Fruit fly (Drosophila melanogaster) whole organism, embryonic: Measurements from ENCODE around the gene Gen.

Experiments
- Ada2b ChIP-seq: fragments of 200-800 bp; sonication (Bioruptor generic); IDR thresholded peaks from 2 replicates; pipeline ENCODE4 v1.3.6; 2022; ENCODE audit warnings: missing biosample characterization, missing genetic modification characterization
- CG10959 ChIP-seq: fragments of 200-800 bp; sonication (Bioruptor generic); IDR thresholded peaks from 2 replicates; pipeline ENCODE4 v1.3.6; 2022; ENCODE audit warnings: missing biosample characterization, missing genetic modification characterization
- CG11247 ChIP-seq: fragments of 200-800 bp; sonication (Bioruptor generic); IDR thresholded peaks from 2 replicates; pipeline ENCODE4 v1.3.6; 2022; ENCODE audit warnings: missing biosample characterization, missing genetic modification characterization
- CG11398 ChIP-seq: fragments of 200-800 bp; sonication (Bioruptor generic); optimal IDR thresholded peaks from 2 replicates; lab custom pipeline; 2016; ENCODE audit warnings: missing biosample characterization, missing genetic modification characterization
- CG12942 ChIP-seq: fragments of 200-800 bp; sonication (Bioruptor generic); optimal IDR thresholded peaks from 3 replicates; lab custom pipeline; 2016; ENCODE audit warnings: missing biosample characterization, missing genetic modification characterization
- CG14441 ChIP-seq: fragments of 200-800 bp; sonication (Bioruptor generic); IDR thresholded peaks from 2 replicates; pipeline ENCODE4 v1.3.6; 2022; ENCODE audit warnings: missing biosample characterization, missing genetic modification characterization
- CG14965 ChIP-seq: fragments of 200-800 bp; sonication (Bioruptor generic); optimal IDR thresholded peaks from 2 replicates; lab custom pipeline; 2016; ENCODE audit warnings: missing biosample characterization, missing genetic modification characterization, borderline replicate concordance
- CG15073 ChIP-seq: fragments of 200-800 bp; sonication (Bioruptor generic); optimal IDR thresholded peaks from 2 replicates; lab custom pipeline; 2016; ENCODE audit warnings: missing biosample characterization, missing genetic modification characterization
- CG1603 ChIP-seq: fragments of 200-800 bp; sonication (Bioruptor generic); optimal IDR thresholded peaks from 2 replicates; lab custom pipeline; 2019; ENCODE audit warnings: missing biosample characterization, mild to moderate bottlenecking, missing genetic modification characterization, moderate library complexity
- CG17361 ChIP-seq: fragments of 200-800 bp; sonication (Bioruptor generic); IDR thresholded peaks from 3 replicates; pipeline ENCODE4 v1.3.6; 2022; ENCODE audit warnings: missing biosample characterization, missing genetic modification characterization
- CG18476 ChIP-seq: fragments of 200-800 bp; sonication (Bioruptor generic); optimal IDR thresholded peaks from 2 replicates; lab custom pipeline; 2016; ENCODE audit warnings: missing biosample characterization, mild to moderate bottlenecking, missing genetic modification characterization
- CG4820 ChIP-seq: fragments of 200-800 bp; sonication (Bioruptor generic); optimal IDR thresholded peaks from 3 replicates; lab custom pipeline; 2016; ENCODE audit warnings: missing biosample characterization, missing genetic modification characterization
- CG6689 ChIP-seq: fragments of 200-800 bp; sonication (Bioruptor generic); IDR thresholded peaks from 2 replicates; pipeline ENCODE4 v1.3.6; 2022; ENCODE audit warnings: missing biosample characterization, missing genetic modification characterization
- CG7745 ChIP-seq: fragments of 200-800 bp; sonication (Bioruptor generic); optimal IDR thresholded peaks from 2 replicates; lab custom pipeline; 2018; ENCODE audit warnings: missing biosample characterization, mild to moderate bottlenecking, missing genetic modification characterization, moderate library complexity
- CG7786 ChIP-seq: fragments of 200-800 bp; sonication (Bioruptor generic); optimal IDR thresholded peaks from 2 replicates; lab custom pipeline; 2016; ENCODE audit warnings: missing biosample characterization, missing genetic modification characterization
- CG8281 ChIP-seq: fragments of 200-800 bp; sonication (Bioruptor generic); optimal IDR thresholded peaks from 2 replicates; lab custom pipeline; 2018; ENCODE audit warnings: missing biosample characterization, mild to moderate bottlenecking, missing genetic modification characterization, moderate library complexity
- CG9817 ChIP-seq: fragments of 200-800 bp; sonication (Bioruptor generic); optimal IDR thresholded peaks from 2 replicates; lab custom pipeline; 2018; ENCODE audit warnings: missing biosample characterization, mild to moderate bottlenecking, missing genetic modification characterization, moderate library complexity
- Deaf1 ChIP-seq: fragments of 200-800 bp; optimal IDR thresholded peaks from 3 replicates; lab custom pipeline; 2019; ENCODE audit warnings: missing biosample characterization, mild to moderate bottlenecking, missing genetic modification characterization, moderate library complexity
- Doc2 ChIP-seq: fragments of 200-800 bp; sonication (Bioruptor generic); IDR thresholded peaks from 2 replicates; pipeline ENCODE4 v1.3.6; 2022; ENCODE audit warnings: missing biosample characterization, missing genetic modification characterization
- Fer1 ChIP-seq: fragments of 200-800 bp; sonication (Bioruptor generic); optimal IDR thresholded peaks from 2 replicates; lab custom pipeline; 2017; ENCODE audit warnings: missing biosample characterization, mild to moderate bottlenecking, missing genetic modification characterization
- HLH3B ChIP-seq: fragments of 200-800 bp; sonication (Bioruptor generic); IDR thresholded peaks from 2 replicates; pipeline ENCODE4 v1.3.6; 2022; ENCODE audit warnings: missing biosample characterization, missing genetic modification characterization
- NK7.1 ChIP-seq: fragments of 200-800 bp; sonication (Bioruptor generic); optimal IDR thresholded peaks from 3 replicates; lab custom pipeline; 2016; ENCODE audit warnings: missing biosample characterization, missing genetic modification characterization
- NfI ChIP-seq: fragments of 200-800 bp; sonication (Bioruptor generic); optimal IDR thresholded peaks from 3 replicates; lab custom pipeline; 2018; ENCODE audit warnings: missing biosample characterization, mild to moderate bottlenecking, missing genetic modification characterization, moderate library complexity
- Oli ChIP-seq: fragments of 200-800 bp; sonication (Bioruptor generic); optimal IDR thresholded peaks from 2 replicates; lab custom pipeline; 2018; ENCODE audit warnings: missing biosample characterization, mild to moderate bottlenecking, missing genetic modification characterization, moderate library complexity
- Sry-δ ChIP-seq: fragments of 200-800 bp; sonication (Bioruptor generic); optimal IDR thresholded peaks from 2 replicates; lab custom pipeline; 2016; ENCODE audit warnings: missing biosample characterization, missing genetic modification characterization
- Ssrp ChIP-seq: fragments of 200-800 bp; sonication (Bioruptor generic); optimal IDR thresholded peaks from 2 replicates; lab custom pipeline; 2018; ENCODE audit warnings: missing biosample characterization, mild to moderate bottlenecking, missing genetic modification characterization, moderate library complexity
- ato ChIP-seq: fragments of 200-800 bp; sonication (Bioruptor generic); IDR thresholded peaks from 2 replicates; pipeline ENCODE4 v1.3.6; 2022; ENCODE audit warnings: missing biosample characterization, missing genetic modification characterization; ENCODE audit not compliant: partially characterized antibody
- az2 ChIP-seq: fragments of 200-800 bp; sonication (Bioruptor generic); optimal IDR thresholded peaks from 3 replicates; lab custom pipeline; 2016; ENCODE audit warnings: missing biosample characterization, missing genetic modification characterization
- chinmo ChIP-seq: fragments of 200-800 bp; sonication (Bioruptor generic); IDR thresholded peaks from 4 replicates; pipeline ENCODE4 v1.3.6; 2022; ENCODE audit warnings: missing biosample characterization, missing genetic modification characterization; ENCODE audit not compliant: partially characterized antibody
- crol ChIP-seq: fragments of 200-800 bp; sonication (Bioruptor generic); IDR thresholded peaks from 2 replicates; pipeline ENCODE4 v1.3.6; 2022; ENCODE audit warnings: missing biosample characterization, missing genetic modification characterization
- dimm ChIP-seq: fragments of 200-800 bp; sonication (Bioruptor generic); IDR thresholded peaks from 2 replicates; pipeline ENCODE4 v1.3.6; 2022; ENCODE audit warnings: missing biosample characterization, missing genetic modification characterization
- dmrt99B ChIP-seq: fragments of 200-800 bp; sonication (Bioruptor generic); optimal IDR thresholded peaks from 2 replicates; lab custom pipeline; 2018; ENCODE audit warnings: missing biosample characterization, mild to moderate bottlenecking, missing genetic modification characterization, moderate library complexity
- ftz-f1 ChIP-seq: fragments of 200-800 bp; sonication (Bioruptor generic); optimal IDR thresholded peaks from 2 replicates; lab custom pipeline; 2016; ENCODE audit warnings: missing biosample characterization, missing genetic modification characterization
- fu2 ChIP-seq: fragments of 200-800 bp; sonication (Bioruptor generic); optimal IDR thresholded peaks from 2 replicates; lab custom pipeline; 2016; ENCODE audit warnings: missing biosample characterization, missing genetic modification characterization
- hkb ChIP-seq, 2 experiments: fragments of 200-800 bp in 1 of 2; fragments of >200 bp in 1 of 2; sonication (Bioruptor generic) in 1 of 2; IDR thresholded peaks in 1 of 2; optimal IDR thresholded peaks in 1 of 2; 2 replicates each; pipeline versions ENCODE4 v1.3.6 to Lab custom; 2017 to 2022; ENCODE audit warnings: missing biosample characterization in 1 of 2, missing genetic modification characterization in 1 of 2
- klu ChIP-seq: fragments of 200-800 bp; sonication (Bioruptor generic); IDR thresholded peaks from 2 replicates; pipeline ENCODE4 v1.3.6; 2022; ENCODE audit warnings: missing biosample characterization, missing genetic modification characterization
- lab ChIP-seq: fragments of 200-800 bp; sonication (Bioruptor generic); optimal IDR thresholded peaks from 3 replicates; lab custom pipeline; 2017; ENCODE audit warnings: missing biosample characterization, missing genetic modification characterization, mild to moderate bottlenecking, moderate library complexity, missing genetic modification reagents
- lmd ChIP-seq: fragments of 200-800 bp; sonication (Bioruptor generic); IDR thresholded peaks from 2 replicates; pipeline ENCODE4 v1.3.6; 2022; ENCODE audit warnings: missing biosample characterization, missing genetic modification characterization
- mam ChIP-seq: fragments of 200-800 bp; sonication (Bioruptor generic); optimal IDR thresholded peaks from 3 replicates; lab custom pipeline; 2016; ENCODE audit warnings: missing biosample characterization, missing genetic modification characterization
- org-1 ChIP-seq: fragments of 200-800 bp; sonication (Bioruptor generic); optimal IDR thresholded peaks from 2 replicates; lab custom pipeline; 2017; ENCODE audit warnings: missing biosample characterization, missing genetic modification characterization
- prd ChIP-seq, 3 experiments: fragments of >200 bp in 2 of 3; fragments of 200-800 bp in 1 of 3; sonication (Bioruptor generic) in 1 of 3; optimal IDR thresholded peaks in 2 of 3; IDR thresholded peaks in 1 of 3; 2 replicates in 2 of 3; 3 replicates in 1 of 3; pipeline versions ENCODE4 v1.3.6 to Lab custom; 2017 to 2022; ENCODE audit warnings: missing biosample characterization in 1 of 3, missing genetic modification characterization in 1 of 3
- ro ChIP-seq: fragments of 200-800 bp; sonication (Bioruptor generic); IDR thresholded peaks from 2 replicates; pipeline ENCODE4 v1.3.6; 2022; ENCODE audit warnings: missing biosample characterization, missing genetic modification characterization
- slbo ChIP-seq: fragments of 200-800 bp; sonication (Bioruptor generic); IDR thresholded peaks from 2 replicates; pipeline ENCODE4 v1.3.6; 2022; ENCODE audit warnings: missing biosample characterization, missing genetic modification characterization
- tio ChIP-seq: fragments of 200-800 bp; sonication (Bioruptor generic); optimal IDR thresholded peaks from 2 replicates; lab custom pipeline; 2017; ENCODE audit warnings: missing biosample characterization, missing genetic modification characterization, inconsistent platforms
- tup ChIP-seq: fragments of 200-800 bp; sonication (Bioruptor generic); optimal IDR thresholded peaks from 2 replicates; lab custom pipeline; 2016; ENCODE audit warnings: missing biosample characterization, mild to moderate bottlenecking, missing genetic modification characterization, moderate library complexity
- zen ChIP-seq: fragments of 200-800 bp; sonication (Bioruptor generic); optimal IDR thresholded peaks from 3 replicates; lab custom pipeline; 2018; ENCODE audit warnings: missing biosample characterization, mild to moderate bottlenecking, missing genetic modification characterization, moderate library complexity
- zfh2 ChIP-seq: fragments of 200-800 bp; sonication (Bioruptor generic); optimal IDR thresholded peaks from 2 replicates; lab custom pipeline; 2016; ENCODE audit warnings: missing biosample characterization, missing genetic modification characterization

The Gen gene

DNA sequence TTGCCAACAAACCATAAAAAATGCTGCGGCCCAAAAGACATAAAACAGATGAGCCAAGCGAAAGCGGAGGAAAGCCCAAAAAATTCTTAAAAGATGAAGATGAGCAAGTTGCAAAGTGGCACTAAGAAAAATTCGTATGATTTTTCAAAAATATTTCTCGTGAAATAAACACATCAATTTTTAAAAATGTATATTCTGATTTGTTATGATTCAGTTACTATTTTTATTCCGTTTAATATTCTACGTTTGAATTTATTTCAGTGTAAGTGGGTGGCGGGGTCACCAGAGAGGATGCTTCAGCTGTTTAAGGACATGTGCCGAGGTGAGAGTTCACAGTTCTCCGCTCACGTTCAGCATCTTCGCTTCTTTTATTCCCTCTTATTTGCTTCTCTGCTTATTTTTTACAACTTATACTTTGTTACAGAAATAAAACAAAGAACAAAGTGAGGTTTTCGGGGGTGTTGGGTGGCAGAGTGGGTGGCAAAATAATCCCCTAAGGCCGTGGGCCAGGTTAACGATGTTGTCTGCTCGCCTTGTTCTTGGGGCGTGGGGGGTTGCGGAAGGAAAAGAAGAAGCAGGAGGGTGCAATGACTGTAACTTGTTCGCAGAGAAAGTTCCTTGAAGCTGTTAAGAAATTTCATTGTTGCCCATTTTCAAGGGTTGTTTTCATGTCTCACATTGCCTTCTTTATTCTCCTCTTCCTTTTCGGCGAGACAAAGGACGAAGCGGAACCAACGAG is 30.2 kb upstream of the Gen start (continued):
- peak; percentile 15 for TF ChIP-seq NK7.1
- TF ChIP-seq zfh2 = peak; percentile 20
- TF ChIP-seq az2 (GFP tag; lab: Kevin White, UChicago) = peak; percentile 15
- TF ChIP-seq Fer1 (GFP tag; lab: Kevin White, UChicago) = peak; percentile 78
- TF ChIP-seq tup (GFP tag; lab: Kevin White, UChicago) = no peak
- TF ChIP-seq zen (tag; lab: Kevin White, UChicago) = no peak
- 0 out of 2 replicates have a peak, but pooled peaks have one; percentile 15 for TF ChIP-seq HLH3B (GFP tag; lab: Robert Waterston, UW)
- peak; percentile 36 for TF ChIP-seq lmd (GFP tag; lab: Robert Waterston, UW)
- TF ChIP-seq chinmo = 0 out of 4 replicates have a peak, but pooled peaks have one; percentile 12
- peak; percentile 52 for TF ChIP-seq CG1603 (tag; lab: Kevin White, UChicago)
- peak; percentile 70 for TF ChIP-seq slbo
- peak; percentile 6 for TF ChIP-seq Sry-δ (GFP tag; lab: Kevin White, UChicago)
- peak; percentile 59 for TF ChIP-seq dmrt99B (tag; lab: Kevin White, UChicago)
- TF ChIP-seq CG11247 (GFP tag; lab: Robert Waterston, UW) = no peak
- peak; percentile 28 for TF ChIP-seq CG18476 (GFP tag; lab: Kevin White, UChicago)
- TF ChIP-seq org-1 (GFP tag; lab: Kevin White, UChicago) = peak; percentile 2
- no peak for TF ChIP-seq CG14965 (GFP tag; lab: Kevin White, UChicago)
- peak; percentile 36 for TF ChIP-seq CG4820 (GFP tag; lab: Kevin White, UChicago)
- no peak for TF ChIP-seq CG15073 (GFP tag; lab: Kevin White, UChicago)
- peak; percentile 46; the same call in 1 of the 2 replicates for TF ChIP-seq CG14441 (GFP tag; lab: Robert Waterston, UW)
- peak; percentile 16 for TF ChIP-seq Ssrp (tag; lab: Kevin White, UChicago)
- peak; percentile 21 for TF ChIP-seq fu2 (GFP tag; lab: Kevin White, UChicago)
- peak; percentile 28 for TF ChIP-seq CG9817
- peak; percentile 19 for TF ChIP-seq tio
- TF ChIP-seq CG7745 (tag; lab: Kevin White, UChicago) = no peak
- peak; percentile 28; the same call in 1 of the 2 replicates for TF ChIP-seq Ada2b
- TF ChIP-seq prd (optimal IDR thresholded peaks at IDR 0.05; lab: Kevin White, UChicago) = no peak
- no peak for TF ChIP-seq prd (GFP tag; IDR thresholded peaks at IDR 0.05; lab: Robert Waterston, UW)
- peak; percentile 49 for TF ChIP-seq NfI (GFP tag; lab: Kevin White, UChicago)
- peak; percentile 52 for TF ChIP-seq CG6689 (GFP tag; lab: Robert Waterston, UW)
- peak; percentile 43 for TF ChIP-seq Oli (tag; lab: Kevin White, UChicago)
- TF ChIP-seq, all 482 proteins: peak for 160

dm6 chr3L:5180968-5181612 is 28.9 kb upstream of the Gen start:
- no peak for TF ChIP-seq ato
- no peak for TF ChIP-seq ro (GFP tag; lab: Robert Waterston, UW)
- TF ChIP-seq ftz-f1 (GFP tag; lab: Kevin White, UChicago) = no peak
- TF ChIP-seq CG12942 (GFP tag; lab: Kevin White, UChicago) = no peak
- TF ChIP-seq dimm = no peak
- TF ChIP-seq Doc2 (GFP tag; lab: Robert Waterston, UW) = no peak
- TF ChIP-seq CG18476 (GFP tag; lab: Kevin White, UChicago) = no peak
- TF ChIP-seq CG8281 (tag; lab: Kevin White, UChicago) = peak; percentile 16
- no peak for TF ChIP-seq Ssrp (tag; lab: Kevin White, UChicago)
- TF ChIP-seq hkb (optimal IDR thresholded peaks at IDR 0.05; lab: Kevin White, UChicago) = no peak
- TF ChIP-seq hkb (GFP tag; IDR thresholded peaks at IDR 0.05; lab: Robert Waterston, UW) = 0 out of 2 replicates have a peak, but pooled peaks have one; percentile 14
- TF ChIP-seq CG11398 (GFP tag; lab: Kevin White, UChicago) = no peak
- TF ChIP-seq klu (GFP tag; lab: Robert Waterston, UW) = no peak
- TF ChIP-seq prd (optimal IDR thresholded peaks at IDR 0.05; lab: Kevin White, UChicago) = no peak
- TF ChIP-seq prd (GFP tag; IDR thresholded peaks at IDR 0.05; lab: Robert Waterston, UW) = no peak
- no peak for TF ChIP-seq CG10959 (GFP tag; lab: Robert Waterston, UW)
- TF ChIP-seq CG7786 (GFP tag; lab: Kevin White, UChicago) = no peak
- peak; percentile 70 for TF ChIP-seq crol (GFP tag; lab: Robert Waterston, UW)
- TF ChIP-seq mam (GFP tag; lab: Kevin White, UChicago) = no peak
- TF ChIP-seq lab (GFP tag; lab: Kevin White, UChicago) = peak; percentile 16
- no peak for TF ChIP-seq CG17361 (GFP tag; lab: Robert Waterston, UW)
- no peak for TF ChIP-seq Deaf1 (tag; lab: Kevin White, UChicago)
